Fruit fly (Drosophila melanogaster) whole organism, embryonic: ENCODE measurements around the gene CG7378.

Source experiments
- ATbp ChIP-seq: fragments of 200-800 bp; sonication (Bioruptor generic); optimal IDR thresholded peaks from 2 replicates; lab custom pipeline; 2017; ENCODE audit warnings: missing biosample characterization, mild to moderate bottlenecking, missing genetic modification characterization, missing genetic modification reagents
- B-H1 ChIP-seq: fragments of 200-800 bp; sonication (Bioruptor generic); IDR thresholded peaks from 3 replicates; pipeline ENCODE4 v1.3.6; 2022; ENCODE audit warnings: missing biosample characterization, missing genetic modification characterization
- CG10147 ChIP-seq: fragments of 200-800 bp; sonication (Bioruptor generic); optimal IDR thresholded peaks from 2 replicates; lab custom pipeline; 2019; ENCODE audit warnings: missing biosample characterization, mild to moderate bottlenecking, missing genetic modification characterization, moderate library complexity
- CG10543 ChIP-seq: fragments of 200-800 bp; sonication (Bioruptor generic); optimal IDR thresholded peaks from 3 replicates; lab custom pipeline; 2017; ENCODE audit warnings: missing biosample characterization, mild to moderate bottlenecking, missing genetic modification characterization, moderate library complexity
- CG10565 ChIP-seq: fragments of 200-800 bp; sonication (Bioruptor generic); optimal IDR thresholded peaks from 3 replicates; lab custom pipeline; 2016; ENCODE audit warnings: missing biosample characterization, mild to moderate bottlenecking, missing genetic modification characterization
- CG11560 ChIP-seq: fragments of 200-800 bp; sonication (Bioruptor generic); IDR thresholded peaks from 3 replicates; pipeline ENCODE4 v1.3.6; 2022; ENCODE audit warnings: missing biosample characterization, missing genetic modification characterization
- CG15696 ChIP-seq: fragments of 200-800 bp; sonication (Bioruptor generic); optimal IDR thresholded peaks from 2 replicates; lab custom pipeline; 2019; ENCODE audit warnings: missing biosample characterization, mild to moderate bottlenecking, missing genetic modification characterization, moderate library complexity
- CG1603 ChIP-seq: fragments of 200-800 bp; sonication (Bioruptor generic); optimal IDR thresholded peaks from 2 replicates; lab custom pipeline; 2019; ENCODE audit warnings: missing biosample characterization, mild to moderate bottlenecking, missing genetic modification characterization, moderate library complexity
- CG17328 ChIP-seq: fragments of 200-800 bp; sonication (Bioruptor generic); IDR thresholded peaks from 2 replicates; pipeline ENCODE4 v1.3.6; 2022; ENCODE audit warnings: missing biosample characterization, missing genetic modification characterization
- CG1792 ChIP-seq: fragments of 200-800 bp; sonication (Bioruptor generic); optimal IDR thresholded peaks from 2 replicates; lab custom pipeline; 2016; ENCODE audit warnings: missing biosample characterization, missing genetic modification characterization
- CG18262 ChIP-seq: fragments of 200-800 bp; optimal IDR thresholded peaks from 3 replicates; lab custom pipeline; 2019; ENCODE audit warnings: missing biosample characterization, mild to moderate bottlenecking, missing genetic modification characterization, moderate library complexity
- CG3065 ChIP-seq: fragments of 200-800 bp; sonication (Bioruptor generic); optimal IDR thresholded peaks from 2 replicates; lab custom pipeline; 2016; ENCODE audit warnings: missing biosample characterization, missing genetic modification characterization
- CG3407 ChIP-seq: fragments of 200-800 bp; sonication (Bioruptor generic); optimal IDR thresholded peaks from 2 replicates; lab custom pipeline; 2018; ENCODE audit warnings: missing biosample characterization, mild to moderate bottlenecking, missing genetic modification characterization
- CG4424 ChIP-seq: fragments of 200-800 bp; sonication (Bioruptor generic); optimal IDR thresholded peaks from 3 replicates; lab custom pipeline; 2016; ENCODE audit warnings: missing biosample characterization, missing genetic modification characterization
- CG4854 ChIP-seq: fragments of 200-800 bp; sonication (Bioruptor generic); optimal IDR thresholded peaks from 2 replicates; lab custom pipeline; 2016; ENCODE audit warnings: missing biosample characterization, missing genetic modification characterization, inconsistent platforms
- CG5245 ChIP-seq: fragments of 200-800 bp; sonication (Bioruptor generic); optimal IDR thresholded peaks from 3 replicates; lab custom pipeline; 2016; ENCODE audit warnings: missing biosample characterization, missing genetic modification characterization
- CG7839 ChIP-seq: fragments of 200-800 bp; sonication (Bioruptor generic); optimal IDR thresholded peaks from 3 replicates; lab custom pipeline; 2018; ENCODE audit warnings: missing biosample characterization, mild to moderate bottlenecking, missing genetic modification characterization, moderate library complexity
- CG8089 ChIP-seq: fragments of 200-800 bp; sonication (Bioruptor generic); optimal IDR thresholded peaks from 3 replicates; lab custom pipeline; 2016; ENCODE audit warnings: missing biosample characterization, missing genetic modification characterization
- CG8924 ChIP-seq: fragments of 200-800 bp; optimal IDR thresholded peaks from 3 replicates; lab custom pipeline; 2019; ENCODE audit warnings: missing biosample characterization, mild to moderate bottlenecking, missing genetic modification characterization, moderate library complexity
- CG9727 ChIP-seq: fragments of 200-800 bp; sonication (Bioruptor generic); optimal IDR thresholded peaks from 3 replicates; lab custom pipeline; 2017; ENCODE audit warnings: missing biosample characterization, mild to moderate bottlenecking, missing genetic modification characterization
- Chrac-16 ChIP-seq: fragments of 200-800 bp; sonication (Bioruptor generic); optimal IDR thresholded peaks from 3 replicates; lab custom pipeline; 2016; ENCODE audit warnings: missing biosample characterization, missing genetic modification characterization
- Elba2 ChIP-seq: fragments of 200-800 bp; sonication (Bioruptor generic); optimal IDR thresholded peaks from 3 replicates; lab custom pipeline; 2016; ENCODE audit warnings: missing biosample characterization, missing genetic modification characterization
- Ets65A ChIP-seq: fragments of 200-800 bp; sonication (Bioruptor generic); peaks from one replicate; lab custom pipeline; 2016; ENCODE audit warnings: missing biosample characterization, missing genetic modification characterization
- H15 ChIP-seq: fragments of 200-800 bp; sonication (Bioruptor generic); IDR thresholded peaks from 3 replicates; pipeline ENCODE4 v1.3.6; 2022; ENCODE audit warnings: missing biosample characterization, missing genetic modification characterization
- HmgZ ChIP-seq: fragments of 200-800 bp; sonication (Bioruptor generic); optimal IDR thresholded peaks from 2 replicates; lab custom pipeline; 2018; ENCODE audit warnings: missing biosample characterization, mild to moderate bottlenecking, missing genetic modification characterization
- MESR4 ChIP-seq: fragments of 200-800 bp; sonication (Bioruptor generic); optimal IDR thresholded peaks from 2 replicates; lab custom pipeline; 2018; ENCODE audit warnings: missing biosample characterization, mild to moderate bottlenecking, missing genetic modification characterization, moderate library complexity
- Mrtf ChIP-seq: fragments of 200-800 bp; sonication (Bioruptor generic); IDR thresholded peaks from 3 replicates; pipeline ENCODE4 v1.3.6; 2022; ENCODE audit warnings: missing biosample characterization, missing genetic modification characterization
- Neu2 ChIP-seq: fragments of 200-800 bp; sonication (Bioruptor generic); optimal IDR thresholded peaks from 3 replicates; lab custom pipeline; 2016; ENCODE audit warnings: missing biosample characterization, missing genetic modification characterization, borderline replicate concordance
- Rfx ChIP-seq: fragments of 200-800 bp; sonication (Bioruptor generic); IDR thresholded peaks from 2 replicates; pipeline ENCODE4 v1.3.6; 2022; ENCODE audit warnings: missing biosample characterization, missing genetic modification characterization
- Sry-β ChIP-seq: fragments of 200-800 bp; sonication (Bioruptor generic); optimal IDR thresholded peaks from 2 replicates; lab custom pipeline; 2018; ENCODE audit warnings: missing biosample characterization, mild to moderate bottlenecking, missing genetic modification characterization, moderate library complexity
- TFAM ChIP-seq: fragments of 200-800 bp; sonication (Bioruptor generic); optimal IDR thresholded peaks from 2 replicates; lab custom pipeline; 2017; ENCODE audit warnings: missing biosample characterization, missing genetic modification characterization, inconsistent platforms
- Xrp1 ChIP-seq: fragments of 200-800 bp; sonication (Bioruptor generic); IDR thresholded peaks from 2 replicates; pipeline ENCODE4 v1.3.6; 2022; ENCODE audit warnings: missing biosample characterization, missing genetic modification characterization
- bbx ChIP-seq: fragments of 200-800 bp; sonication (Bioruptor generic); IDR thresholded peaks from 2 replicates; pipeline ENCODE4 v1.3.6; 2022; ENCODE audit warnings: missing biosample characterization, missing genetic modification characterization; ENCODE audit not compliant: partially characterized antibody
- cad ChIP-seq: fragments of >200 bp; optimal IDR thresholded peaks from 2 replicates; lab custom pipeline; 2017; ENCODE audit warnings: missing biosample characterization, missing genetic modification characterization
- dmrt11E ChIP-seq: fragments of 200-800 bp; sonication (Bioruptor generic); optimal IDR thresholded peaks from 3 replicates; lab custom pipeline; 2018; ENCODE audit warnings: missing biosample characterization, mild to moderate bottlenecking, missing genetic modification characterization, moderate library complexity
- dysf ChIP-seq: fragments of 200-800 bp; sonication (Bioruptor generic); IDR thresholded peaks from 3 replicates; pipeline ENCODE4 v1.3.6; 2022; ENCODE audit warnings: missing biosample characterization, missing genetic modification characterization
- esg ChIP-seq: fragments of 200-800 bp; sonication (Bioruptor generic); conservative IDR thresholded peaks from 2 replicates; pipeline ENCODE4 v1.3.6; 2022; ENCODE audit warnings: missing biosample characterization, missing genetic modification characterization
- fd102C ChIP-seq: fragments of 200-800 bp; sonication (Bioruptor generic); optimal IDR thresholded peaks from 2 replicates; lab custom pipeline; 2018; ENCODE audit warnings: missing biosample characterization, mild to moderate bottlenecking, missing genetic modification characterization, moderate library complexity
- fd64A ChIP-seq: fragments of 200-800 bp; sonication (Bioruptor generic); optimal IDR thresholded peaks from 3 replicates; lab custom pipeline; 2018; ENCODE audit warnings: missing biosample characterization, mild to moderate bottlenecking, missing genetic modification characterization
- gro ChIP-seq: fragments of 200-800 bp; sonication (Bioruptor generic); optimal IDR thresholded peaks from 2 replicates; lab custom pipeline; 2016; ENCODE audit warnings: missing biosample characterization, missing genetic modification characterization
- hkb ChIP-seq, 2 experiments: fragments of 200-800 bp in 1 of 2; fragments of >200 bp in 1 of 2; sonication (Bioruptor generic) in 1 of 2; IDR thresholded peaks in 1 of 2; optimal IDR thresholded peaks in 1 of 2; 2 replicates each; pipeline versions ENCODE4 v1.3.6 to Lab custom; 2017 to 2022; ENCODE audit warnings: missing biosample characterization in 1 of 2, missing genetic modification characterization in 1 of 2
- lov ChIP-seq, 2 experiments: fragments of 200-800 bp in 1 of 2; fragments of >200 bp in 1 of 2; sonication (Bioruptor generic) in 1 of 2; IDR thresholded peaks in 1 of 2; optimal IDR thresholded peaks in 1 of 2; 2 replicates in 1 of 2; 3 replicates in 1 of 2; pipeline versions ENCODE4 v1.3.6 to Lab custom; 2017 to 2022; ENCODE audit warnings: missing biosample characterization in 1 of 2, missing genetic modification characterization in 1 of 2
- luna ChIP-seq: fragments of 200-800 bp; sonication (Bioruptor generic); optimal IDR thresholded peaks from 2 replicates; lab custom pipeline; 2016; ENCODE audit warnings: missing biosample characterization, missing genetic modification characterization
- nmo ChIP-seq: fragments of 200-800 bp; sonication (Bioruptor generic); optimal IDR thresholded peaks from 2 replicates; lab custom pipeline; 2018; ENCODE audit warnings: missing biosample characterization, mild to moderate bottlenecking, missing genetic modification characterization, moderate library complexity
- phol ChIP-seq: fragments of 200-800 bp; sonication (Bioruptor generic); optimal IDR thresholded peaks from 3 replicates; lab custom pipeline; 2018; ENCODE audit warnings: missing biosample characterization, mild to moderate bottlenecking, missing genetic modification characterization, moderate library complexity
- stwl ChIP-seq: fragments of 200-800 bp; sonication (Bioruptor generic); optimal IDR thresholded peaks from 3 replicates; lab custom pipeline; 2018; ENCODE audit warnings: missing biosample characterization, mild to moderate bottlenecking, missing genetic modification characterization, moderate library complexity
- trem ChIP-seq: fragments of 200-800 bp; optimal IDR thresholded peaks from 3 replicates; lab custom pipeline; 2019; ENCODE audit warnings: missing biosample characterization, mild to moderate bottlenecking, missing genetic modification characterization, moderate library complexity
- vnd ChIP-seq: fragments of 200-800 bp; sonication (Bioruptor generic); IDR thresholded peaks from 3 replicates; pipeline ENCODE4 v1.3.6; 2022; ENCODE audit warnings: missing biosample characterization, missing genetic modification characterization; ENCODE audit not compliant: partially characterized antibody
- zen2 ChIP-seq: fragments of 200-800 bp; sonication (Bioruptor generic); IDR thresholded peaks from 3 replicates; pipeline ENCODE4 v1.3.6; 2022; ENCODE audit warnings: missing biosample characterization, missing genetic modification characterization; ENCODE audit not compliant: partially characterized antibody
- zf30C ChIP-seq: fragments of 200-800 bp; sonication (Bioruptor generic); optimal IDR thresholded peaks from 3 replicates; lab custom pipeline; 2018; ENCODE audit warnings: missing biosample characterization, mild to moderate bottlenecking, missing genetic modification characterization

The CG7378 gene

dm6 chrX:18946832-18947231 lies 46.6 kb downstream of the CG7378 start (continued):
- no peak for TF ChIP-seq zen2 (GFP tag; lab: Robert Waterston, UW)
- TF ChIP-seq Rfx = no peak
- TF ChIP-seq CG5245 = no peak
- TF ChIP-seq CG10565 (GFP tag; lab: Kevin White, UChicago) = no peak
- TF ChIP-seq CG10543 = no peak
- no peak for TF ChIP-seq HmgZ (tag; lab: Kevin White, UChicago)
- TF ChIP-seq ATbp (GFP tag; lab: Kevin White, UChicago) = no peak
- TF ChIP-seq CG11560 (tag; lab: Robert Waterston, UW) = no peak
- TF ChIP-seq CG18262 = peak; percentile 66
- TF ChIP-seq cad (GFP tag; lab: Kevin White, UChicago) = peak; percentile 45
- TF ChIP-seq fd102C = peak; percentile 79
- TF ChIP-seq nmo (GFP tag; lab: Kevin White, UChicago) = peak; percentile 29
- peak; percentile 33 for TF ChIP-seq trem (tag; lab: Kevin White, UChicago)
- TF ChIP-seq lov (optimal IDR thresholded peaks at IDR 0.05; lab: Kevin White, UChicago) = no peak
- TF ChIP-seq lov (GFP tag; IDR thresholded peaks at IDR 0.05; lab: Robert Waterston, UW) = no peak
- no peak for TF ChIP-seq CG1792 (GFP tag; lab: Kevin White, UChicago)
- peak; percentile 46 for TF ChIP-seq phol (tag; lab: Kevin White, UChicago)
- TF ChIP-seq fd64A (GFP tag; lab: Kevin White, UChicago) = no peak
- TF ChIP-seq CG4854 = no peak
- TF ChIP-seq esg (GFP tag; lab: Robert Waterston, UW) = no peak
- no peak for TF ChIP-seq CG3407 (GFP tag; lab: Kevin White, UChicago)
- TF ChIP-seq CG8089 = no peak
- TF ChIP-seq CG9727 (GFP tag; lab: Kevin White, UChicago) = peak; percentile 81
- TF ChIP-seq vnd (GFP tag; lab: Robert Waterston, UW) = no peak
- TF ChIP-seq luna (GFP tag; lab: Kevin White, UChicago) = no peak
- TF ChIP-seq hkb (optimal IDR thresholded peaks at IDR 0.05; lab: Kevin White, UChicago) = no peak
- 0 out of 2 replicates have a peak, but pooled peaks have one; percentile 11 for TF ChIP-seq hkb (GFP tag; IDR thresholded peaks at IDR 0.05; lab: Robert Waterston, UW)
- peak; percentile 86 for TF ChIP-seq CG15696 (tag; lab: Kevin White, UChicago)
- peak; percentile 95 for TF ChIP-seq zf30C (GFP tag; lab: Kevin White, UChicago)
- no peak for TF ChIP-seq Chrac-16 (GFP tag; lab: Kevin White, UChicago)
- TF ChIP-seq Ets65A = peak; percentile 1
- TF ChIP-seq B-H1 (GFP tag; lab: Robert Waterston, UW) = no peak
- peak; percentile 5 for TF ChIP-seq stwl (tag; lab: Kevin White, UChicago)
- peak; percentile 28 for TF ChIP-seq CG4424
- no peak for TF ChIP-seq MESR4 (GFP tag; lab: Kevin White, UChicago)
- no peak for TF ChIP-seq Neu2 (GFP tag; lab: Kevin White, UChicago)
- TF ChIP-seq CG17328 (GFP tag; lab: Robert Waterston, UW) = no peak
- TF ChIP-seq Xrp1 = peak; percentile 51; the same call in 1 of the 2 replicates
- TF ChIP-seq Mrtf = no peak
- peak; percentile 78 for TF ChIP-seq dmrt11E
- no peak for TF ChIP-seq dysf (GFP tag; lab: Robert Waterston, UW)
- no peak for TF ChIP-seq H15 (GFP tag; lab: Robert Waterston, UW)
- TF ChIP-seq bbx = no peak
- peak; percentile 15 for TF ChIP-seq CG7839 (tag; lab: Kevin White, UChicago)
- no peak for TF ChIP-seq TFAM (GFP tag; lab: Kevin White, UChicago)
- peak; percentile 20 for TF ChIP-seq CG1603 (tag; lab: Kevin White, UChicago)
- no peak for TF ChIP-seq CG3065 (GFP tag; lab: Kevin White, UChicago)
- peak; percentile 36 for TF ChIP-seq Elba2 (GFP tag; lab: Kevin White, UChicago)
- peak; percentile 64 for TF ChIP-seq CG8924 (tag; lab: Kevin White, UChicago)
- no peak for TF ChIP-seq CG10147 (GFP tag; lab: Kevin White, UChicago)
- TF ChIP-seq gro = no peak
- TF ChIP-seq Sry-β = no peak
